Worm (Caenorhabditis elegans): Measurements from ENCODE around the gene F40D4.17.

F40D4.17 gene

ce11 chrV:17155384-17155858, at the start of gene F40D4.17:
Gene F40D4.17, minus strand, starts transcription at chrV:17155434.
- no peak for TF ChIP-seq snu-23 (GFP tag; optimal IDR thresholded peaks at IDR 0.05)
- TF ChIP-seq efl-1 (optimal IDR thresholded peaks at IDR 0.05): peak in 1 of 2 experiments; percentile 81
- TF ChIP-seq efl-1 (GFP tag; optimal IDR thresholded peaks at IDR 0.05 in 1 of 2): peak in 1 of 2 experiments; percentile 93

- TF ChIP-seq efl-3 (GFP tag; optimal IDR thresholded peaks at IDR 0.05) (no peak), pqm-1 (tag; optimal IDR thresholded peaks at IDR 0.05) (no peak), elt-3 (tag; optimal IDR thresholded peaks at IDR 0.05) (no peak), ama-1 (optimal IDR thresholded peaks at IDR 0.05) (no peak)
Measured at ce11 chrV:17201847-17202246, 46.6 kb upstream of the F40D4.17 start, which contains the start of gene Y68A4A.10. Gene Y68A4A.10, plus strand, starts transcription at chrV:17202147.

- TF ChIP-seq ztf-11 (tag; optimal IDR thresholded peaks at IDR 0.05) (no peak), pqm-1 (tag; optimal IDR thresholded peaks at IDR 0.05) (no peak), nhr-12 (tag; optimal IDR thresholded peaks at IDR 0.05) (no peak), zag-1 (tag; optimal IDR thresholded peaks at IDR 0.05) (no peak), nhr-90 (tag; optimal IDR thresholded peaks at IDR 0.05; ENCODE audit: poor library complexity) (no peak), snu-23 (GFP tag; optimal IDR thresholded peaks at IDR 0.05) (no peak), lin-35 (GFP tag; optimal IDR thresholded peaks at IDR 0.05) (no peak), ceh-90 (tag; optimal IDR thresholded peaks at IDR 0.05) (no peak), elt-2 (tag; optimal IDR thresholded peaks at IDR 0.05) (no peak), sptf-1 (tag; optimal IDR thresholded peaks at IDR 0.05) (no peak), nhr-237 (tag; optimal IDR thresholded peaks at IDR 0.05) (no peak), nhr-20 (tag; optimal IDR thresholded peaks at IDR 0.05) (no peak), ceh-82 (tag; optimal IDR thresholded peaks at IDR 0.05) (no peak), nhr-85 (tag) (no peak), unc-98 (GFP tag; IDR thresholded peaks at IDR 0.05) (no peak), unc-30 (tag; optimal IDR thresholded peaks at IDR 0.05) (no peak), fkh-10 (GFP tag; optimal IDR thresholded peaks at IDR 0.05) (no peak), mab-9 (GFP tag; IDR thresholded peaks at IDR 0.05) (no peak), snpc-4 (tag; optimal IDR thresholded peaks at IDR 0.05) (no peak)
Measured at ce11 chrV:17198926-17199325, 43.7 kb upstream of the F40D4.17 start, which contains the start of gene srz-96. Gene srz-96, plus strand, starts transcription at chrV:17199226.

- peak; percentile 29 for TF ChIP-seq hlh-4 (tag; optimal IDR thresholded peaks at IDR 0.05)
- TF ChIP-seq irx-1 (tag; optimal IDR thresholded peaks at IDR 0.05): no peak
- TF ChIP-seq ceh-8 (GFP tag; optimal IDR thresholded peaks at IDR 0.05): no peak
- no peak for TF ChIP-seq pax-3 (tag; optimal IDR thresholded peaks at IDR 0.05)
Measured at ce11 chrV:17192238-17192637, 37.0 kb upstream of the F40D4.17 start, which contains the start of gene srz-47. Gene srz-47, minus strand, starts transcription at chrV:17192338.

- TF ChIP-seq elt-3 (tag; optimal IDR thresholded peaks at IDR 0.05): no peak
- TF ChIP-seq tlp-1 (tag; optimal IDR thresholded peaks at IDR 0.05): no peak
- no peak for TF ChIP-seq egl-13 (tag; optimal IDR thresholded peaks at IDR 0.05)
- no peak for TF ChIP-seq unc-62 (GFP tag; optimal IDR thresholded peaks at IDR 0.05)
- TF ChIP-seq grh-1 (GFP tag; IDR thresholded peaks at IDR 0.05): no peak
- TF ChIP-seq zag-1 (tag; optimal IDR thresholded peaks at IDR 0.05): no peak
- TF ChIP-seq fkh-8 (tag; optimal IDR thresholded peaks at IDR 0.05): no peak
- no peak for TF ChIP-seq rnt-1 (tag; optimal IDR thresholded peaks at IDR 0.05)
Measured at ce11 chrV:17190399-17190798, 35.2 kb upstream of the F40D4.17 start, which contains the start of gene str-199. Gene str-199, minus strand, starts transcription at chrV:17190499.

ce11 chrV:17182045-17182444, 26.8 kb upstream of the F40D4.17 start, which contains the start of gene srh-159:
Gene srh-159, plus strand, starts transcription at chrV:17182345.
- TF ChIP-seq nhr-47 (tag; optimal IDR thresholded peaks at IDR 0.05) (no peak), xbp-1 (tag; optimal IDR thresholded peaks at IDR 0.05) (no peak), hlh-4 (tag; optimal IDR thresholded peaks at IDR 0.05) (peak; percentile 90), lin-14 (GFP tag; optimal IDR thresholded peaks at IDR 0.05) (no peak)

All from whole organism, L1 larva.